Worm (Caenorhabditis elegans) whole organism, L1 larva: ENCODE results near the gene C33F10.8.
A peak's percentile ranks its signal among the peaks of the same experiment; 100 is the strongest.

Experiments used
- C16A3.4 ChIP-seq: fragments of 150-350 bp; optimal IDR thresholded peaks from 2 replicates; lab custom pipeline; 2014; ENCODE audit warnings: missing biosample characterization, missing genetic modification characterization
- aha-1 ChIP-seq: fragments of 150-350 bp; optimal IDR thresholded peaks from 2 replicates; lab custom pipeline; 2014; ENCODE audit warnings: missing biosample characterization, missing genetic modification characterization
- alr-1 ChIP-seq: fragments of 200-800 bp; sonication (Bioruptor generic); optimal IDR thresholded peaks from 2 replicates; lab custom pipeline; 2018; ENCODE audit warnings: borderline replicate concordance, mild to moderate bottlenecking, missing genetic modification characterization, missing compliant biosample characterization
- blmp-1 ChIP-seq: fragments of 150-350 bp; optimal IDR thresholded peaks from 2 replicates; lab custom pipeline; 2014; ENCODE audit warnings: missing biosample characterization, missing genetic modification characterization
- ceh-63 ChIP-seq: fragments of 200-800 bp; sonication (Bioruptor generic); optimal IDR thresholded peaks from 2 replicates; lab custom pipeline; 2018; ENCODE audit warnings: mild to moderate bottlenecking, missing genetic modification characterization, missing compliant biosample characterization
- efl-1 ChIP-seq, 4 experiments: fragments of 150-350 bp; optimal IDR thresholded peaks in 3 of 4; peaks in 1 of 4; 1 replicate in 1 of 4; 2 replicates in 3 of 4; lab custom pipeline; 2014; ENCODE audit warnings: missing biosample characterization in 2 of 4, missing genetic modification characterization in 2 of 4, missing genetic modification reagents in 2 of 4
- efl-3 ChIP-seq: fragments of 200-800 bp; sonication (Bioruptor generic); optimal IDR thresholded peaks from 2 replicates; lab custom pipeline; 2018; ENCODE audit warnings: mild to moderate bottlenecking, missing genetic modification characterization, missing compliant biosample characterization
- elt-2 ChIP-seq: sonication (generic microtip); optimal IDR thresholded peaks from 2 replicates; lab custom pipeline; 2016; ENCODE audit warnings: missing genetic modification characterization, mild to moderate bottlenecking, inconsistent platforms, missing compliant biosample characterization, missing genetic modification reagents
- elt-3 ChIP-seq, 6 experiments: fragments of 150-350 bp in 1 of 6; sonication (generic microtip); optimal IDR thresholded peaks; 2 replicates each; lab custom pipeline; 2017 to 2018; ENCODE audit warnings: missing biosample characterization in 6 of 6, missing genetic modification characterization in 6 of 6, inconsistent platforms in 1 of 6
- fkh-4 ChIP-seq: sonication (generic microtip); optimal IDR thresholded peaks from 2 replicates; lab custom pipeline; 2016; ENCODE audit warnings: missing compliant biosample characterization, missing genetic modification characterization, borderline replicate concordance
- fkh-8 ChIP-seq: sonication (generic microtip); optimal IDR thresholded peaks from 2 replicates; lab custom pipeline; 2016; ENCODE audit warnings: mild to moderate bottlenecking, missing genetic modification characterization, missing compliant biosample characterization
- fos-1 ChIP-seq: fragments of 150-350 bp; optimal IDR thresholded peaks from 2 replicates; lab custom pipeline; 2014; ENCODE audit warnings: missing biosample characterization, missing genetic modification characterization
- hlh-17 ChIP-seq: fragments of 200-800 bp; sonication (Bioruptor generic); optimal IDR thresholded peaks from 2 replicates; lab custom pipeline; 2018; ENCODE audit warnings: missing genetic modification characterization, mild to moderate bottlenecking, missing compliant biosample characterization, moderate library complexity, borderline replicate concordance
- hpl-2 ChIP-seq: fragments of 150-350 bp; optimal IDR thresholded peaks from 2 replicates; lab custom pipeline; 2014; ENCODE audit warnings: missing biosample characterization, missing genetic modification reagents, missing genetic modification characterization
- lin-13 ChIP-seq: fragments of 150-350 bp; optimal IDR thresholded peaks from 2 replicates; lab custom pipeline; 2014; ENCODE audit warnings: missing biosample characterization, missing genetic modification reagents, missing genetic modification characterization
- lin-14 ChIP-seq: fragments of 200-800 bp; sonication (Bioruptor generic); optimal IDR thresholded peaks from 2 replicates; lab custom pipeline; 2018; ENCODE audit warnings: mild to moderate bottlenecking, missing genetic modification characterization, moderate library complexity, missing compliant biosample characterization
- lin-35 ChIP-seq, 2 experiments: fragments of 150-350 bp; optimal IDR thresholded peaks; 2 replicates each; lab custom pipeline; 2014; ENCODE audit warnings: missing biosample characterization in 2 of 2, missing genetic modification characterization in 2 of 2, missing genetic modification reagents in 2 of 2
- lsy-2 ChIP-seq, 2 experiments: fragments of 150-350 bp; optimal IDR thresholded peaks; 2 replicates each; lab custom pipeline; 2014; ENCODE audit warnings: missing biosample characterization in 2 of 2, missing genetic modification characterization in 2 of 2
- mab-9 ChIP-seq: fragments of 200-800 bp; sonication (Bioruptor generic); IDR thresholded peaks from 2 replicates; pipeline ENCODE4 v1.3.6; 2022; ENCODE audit warnings: missing genetic modification reagents, missing genetic modification characterization, missing compliant biosample characterization
- mdl-1 ChIP-seq, 2 experiments: fragments of 150-350 bp; optimal IDR thresholded peaks; 2 replicates each; lab custom pipeline; 2014 to 2017; ENCODE audit warnings: missing biosample characterization in 2 of 2, missing genetic modification characterization in 2 of 2, inconsistent platforms in 1 of 2
- mef-2 ChIP-seq: fragments of 150-350 bp; optimal IDR thresholded peaks from 2 replicates; lab custom pipeline; 2014; ENCODE audit warnings: missing biosample characterization, missing genetic modification characterization
- nhr-20 ChIP-seq: sonication (generic microtip); optimal IDR thresholded peaks from 2 replicates; lab custom pipeline; 2016; ENCODE audit warnings: mild to moderate bottlenecking, missing genetic modification characterization, missing compliant biosample characterization
- nhr-237 ChIP-seq: fragments of 150-350 bp; optimal IDR thresholded peaks from 2 replicates; lab custom pipeline; 2014; ENCODE audit warnings: missing biosample characterization, missing genetic modification characterization
- nhr-47 ChIP-seq: sonication (generic microtip); optimal IDR thresholded peaks from 2 replicates; lab custom pipeline; 2016; ENCODE audit warnings: mild to moderate bottlenecking, missing genetic modification characterization, moderate library complexity, missing compliant biosample characterization
- nhr-71 ChIP-seq: sonication (generic microtip); optimal IDR thresholded peaks from 2 replicates; lab custom pipeline; 2016; ENCODE audit warnings: mild to moderate bottlenecking, missing genetic modification characterization, moderate library complexity, missing compliant biosample characterization
- nhr-85 ChIP-seq: sonication (generic microtip); peaks from one replicate; lab custom pipeline; 2016; ENCODE audit warnings: missing genetic modification characterization, inconsistent platforms, missing compliant biosample characterization
- rnt-1 ChIP-seq: sonication (generic microtip); optimal IDR thresholded peaks from 2 replicates; lab custom pipeline; 2016; ENCODE audit warnings: mild to moderate bottlenecking, missing genetic modification characterization, moderate library complexity, missing compliant biosample characterization
- snu-23 ChIP-seq: sonication (generic microtip); optimal IDR thresholded peaks from 2 replicates; lab custom pipeline; 2016; ENCODE audit warnings: missing genetic modification characterization, missing compliant biosample characterization
- sox-4 ChIP-seq: sonication (generic microtip); optimal IDR thresholded peaks from 2 replicates; lab custom pipeline; 2016; ENCODE audit warnings: missing genetic modification characterization, missing compliant biosample characterization
- sptf-1 ChIP-seq: fragments of 150-350 bp; optimal IDR thresholded peaks from 2 replicates; lab custom pipeline; 2014; ENCODE audit warnings: missing biosample characterization, missing genetic modification characterization
- tbx-2 ChIP-seq: sonication (generic microtip); optimal IDR thresholded peaks from 2 replicates; lab custom pipeline; 2016; ENCODE audit warnings: missing genetic modification characterization, missing compliant biosample characterization
- unc-30 ChIP-seq: sonication (generic microtip); optimal IDR thresholded peaks from 2 replicates; lab custom pipeline; 2017; ENCODE audit warnings: missing biosample characterization, missing genetic modification characterization
- unc-98 ChIP-seq: fragments of 200-800 bp; sonication (Bioruptor generic); IDR thresholded peaks from 2 replicates; pipeline ENCODE4 v1.3.6; 2022; ENCODE audit warnings: missing genetic modification characterization, missing compliant biosample characterization
- zip-4 ChIP-seq: fragments of 200-800 bp; sonication (Bioruptor generic); optimal IDR thresholded peaks from 2 replicates; lab custom pipeline; 2018; ENCODE audit warnings: mild to moderate bottlenecking, missing genetic modification characterization, moderate library complexity, missing compliant biosample characterization
- ztf-11 ChIP-seq, 2 experiments: sonication (generic microtip); optimal IDR thresholded peaks; 2 replicates each; lab custom pipeline; 2016 to 2017; ENCODE audit warnings: missing genetic modification characterization in 2 of 2, missing biosample characterization in 1 of 2, missing compliant biosample characterization in 1 of 2

C33F10.8 gene

ce11 chrII:4822610-4823009 is 2.4 kb downstream of the C33F10.8 start:
- TF ChIP-seq blmp-1 (tag; lab: Kevin White, UChicago) (peak; percentile 58), tbx-2 (tag; lab: Kevin White, UChicago) (no peak), efl-1 (optimal IDR thresholded peaks at IDR 0.05; lab: Kevin White, UChicago) (no peak), efl-1 (GFP tag; optimal IDR thresholded peaks at IDR 0.05 in 1 of 2; lab: Kevin White, UChicago) (peak in 1 of 2 experiments; percentile 79)

DNA sequence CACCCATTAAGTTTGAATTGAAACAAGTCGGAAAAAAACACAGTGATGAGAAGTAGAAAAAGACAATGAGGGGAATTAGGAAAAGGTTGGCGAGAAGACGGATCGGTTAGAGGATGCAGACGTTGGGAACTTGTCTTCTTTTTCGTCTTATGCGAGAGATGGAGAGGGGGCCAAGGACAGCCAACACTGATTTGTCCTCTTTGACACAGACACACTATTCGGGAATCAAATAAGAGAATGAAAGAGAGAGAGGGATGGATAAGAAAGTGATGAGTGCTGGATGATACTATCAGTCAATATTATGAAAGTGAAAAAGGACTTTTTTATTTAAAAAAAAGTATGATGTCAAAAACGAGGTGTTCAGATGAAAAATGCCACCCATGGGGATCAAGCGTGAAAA is 3.3 kb downstream of the C33F10.8 start, which contains the start of gene lact-5:
lact-5 (minus strand) TSS at position 1 of the 400 bp plus-strand sequence.
- TF ChIP-seq lsy-2 (tag; optimal IDR thresholded peaks at IDR 0.05; lab: Kevin White, UChicago) (peak in 1 of 2 experiments; percentile 12), nhr-20 (tag; lab: Kevin White, UChicago) (peak; percentile 47), blmp-1 (tag; lab: Kevin White, UChicago) (peak; percentile 95), lin-35 (GFP tag; optimal IDR thresholded peaks at IDR 0.05; lab: Kevin White, UChicago) (no peak), rnt-1 (tag; lab: Kevin White, UChicago) (no peak), elt-3 (tag; optimal IDR thresholded peaks at IDR 0.05; lab: Kevin White, UChicago) (peak in 3 of 6 experiments; percentile 34 to 69 (median 45)), nhr-85 (tag; lab: Kevin White, UChicago) (peak; percentile 76), efl-3 (GFP tag; lab: Kevin White, UChicago) (no peak), snu-23 (GFP tag; lab: Kevin White, UChicago) (peak; percentile 1), lin-14 (GFP tag; lab: Kevin White, UChicago) (peak; percentile 71)

DNA sequence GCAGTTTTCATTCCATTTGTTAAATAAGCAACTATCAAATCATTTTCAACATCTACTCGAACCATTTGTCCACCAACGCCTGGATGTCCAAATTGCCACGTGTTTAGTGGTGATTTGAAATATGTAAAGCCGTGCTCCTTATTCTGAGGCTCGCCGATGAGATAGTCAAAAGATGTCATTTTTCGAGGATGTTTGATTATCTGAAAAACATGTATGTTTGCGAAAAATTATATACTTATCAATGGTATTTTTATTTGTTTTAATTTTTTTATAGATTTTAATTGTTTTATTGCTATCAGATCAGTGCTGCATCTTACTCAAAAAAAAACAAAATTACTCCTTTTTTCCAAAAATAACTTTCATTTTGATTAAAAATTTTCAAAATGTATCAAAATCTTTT is 6.3 kb downstream of the C33F10.8 start:
- TF ChIP-seq elt-3 (tag; optimal IDR thresholded peaks at IDR 0.05; lab: Kevin White, UChicago) (no peak), alr-1 (tag; lab: Kevin White, UChicago) (no peak), hlh-17 (GFP tag; lab: Kevin White, UChicago) (no peak), unc-98 (no peak), nhr-237 (tag; lab: Kevin White, UChicago) (no peak), nhr-47 (no peak), unc-30 (tag; lab: Kevin White, UChicago) (no peak), elt-2 (no peak), mdl-1 (tag; optimal IDR thresholded peaks at IDR 0.05; lab: Kevin White, UChicago) (no peak), mab-9 (GFP tag; lab: Robert Waterston, UW) (no peak), sptf-1 (tag; lab: Kevin White, UChicago) (no peak), mef-2 (tag; lab: Kevin White, UChicago) (no peak), zip-4 (no peak), fos-1 (no peak), ceh-63 (no peak), fkh-8 (no peak), lin-13 (GFP tag; lab: Kevin White, UChicago) (no peak), tbx-2 (tag; lab: Kevin White, UChicago) (no peak)

- no peak for TF ChIP-seq lin-13 (GFP tag; lab: Kevin White, UChicago)
- no peak for TF ChIP-seq efl-1 (optimal IDR thresholded peaks at IDR 0.05; lab: Kevin White, UChicago)
- TF ChIP-seq efl-1 (GFP tag; optimal IDR thresholded peaks at IDR 0.05 in 1 of 2; lab: Kevin White, UChicago): peak in 1 of 2 experiments; percentile 29
- TF ChIP-seq nhr-20 (tag; lab: Kevin White, UChicago): no peak
These were observed 9.7 kb downstream of the C33F10.8 start for ce11 chrII:4815356-4815755.

- no peak for TF ChIP-seq mef-2 (tag; lab: Kevin White, UChicago)
- no peak for TF ChIP-seq C16A3.4
- TF ChIP-seq unc-98: no peak
- TF ChIP-seq lin-13 (GFP tag; lab: Kevin White, UChicago): no peak
- no peak for TF ChIP-seq aha-1 (tag; lab: Kevin White, UChicago)
- TF ChIP-seq nhr-237 (tag; lab: Kevin White, UChicago): no peak
- TF ChIP-seq zip-4: no peak
These were observed 13.0 kb downstream of the C33F10.8 start, which contains the start of gene rig-6 for ce11 chrII:4811986-4812385. TSS of gene rig-6 (minus strand) at chrII:4812086.

- TF ChIP-seq fkh-4 (tag; lab: Kevin White, UChicago) (no peak), nhr-71 (tag; lab: Kevin White, UChicago) (peak; percentile 32), sox-4 (tag; lab: Kevin White, UChicago) (no peak), hpl-2 (GFP tag; lab: Kevin White, UChicago) (no peak), lin-14 (GFP tag; lab: Kevin White, UChicago) (peak; percentile 55), rnt-1 (tag; lab: Kevin White, UChicago) (peak; percentile 56), ztf-11 (tag; optimal IDR thresholded peaks at IDR 0.05; lab: Kevin White, UChicago) (no peak)
- TF ChIP-seq, all 84 proteins: peak for 3
These were observed 18.3 kb downstream of the C33F10.8 start for ce11 chrII:4806726-4807125.
